Worm (Caenorhabditis elegans) whole organism, L2 larva: ENCODE results near the gene C18A3.7.
"Not testable (repeated sequence)": the region's sequence is repeated elsewhere in the genome, so short reads cannot be mapped to it uniquely, and the experiment has no call there.

Experiments
- F13H6.1 ChIP-seq: sonication (generic microtip); optimal IDR thresholded peaks from 2 replicates; lab custom pipeline; 2016; ENCODE audit warnings: missing genetic modification characterization, missing compliant biosample characterization
- Y55F3AM.14 ChIP-seq: fragments of 200-800 bp; sonication (Bioruptor generic); optimal IDR thresholded peaks from 2 replicates; lab custom pipeline; 2018; ENCODE audit warnings: mild to moderate bottlenecking, missing genetic modification characterization, missing compliant biosample characterization
- ZK546.5 ChIP-seq: sonication (generic microtip); optimal IDR thresholded peaks from 2 replicates; lab custom pipeline; 2017; ENCODE audit warnings: missing biosample characterization, missing genetic modification characterization
- ceh-16 ChIP-seq: fragments of 150-350 bp; optimal IDR thresholded peaks from 2 replicates; lab custom pipeline; 2014; ENCODE audit warnings: missing biosample characterization, missing genetic modification characterization
- ceh-82 ChIP-seq: fragments of 150-350 bp; optimal IDR thresholded peaks from 2 replicates; lab custom pipeline; 2014; ENCODE audit warnings: missing biosample characterization, missing genetic modification characterization
- crh-2 ChIP-seq: sonication (generic microtip); optimal IDR thresholded peaks from 2 replicates; lab custom pipeline; 2017; ENCODE audit warnings: missing biosample characterization, missing genetic modification characterization
- egl-27 ChIP-seq: sonication (generic microtip); optimal IDR thresholded peaks from 3 replicates; lab custom pipeline; 2017; ENCODE audit warnings: missing biosample characterization, missing genetic modification reagents, missing genetic modification characterization
- elt-1 ChIP-seq: fragments of 150-350 bp; optimal IDR thresholded peaks from 2 replicates; lab custom pipeline; 2014; ENCODE audit warnings: missing biosample characterization, missing genetic modification characterization
- fos-1 ChIP-seq: fragments of 150-350 bp; optimal IDR thresholded peaks from 2 replicates; lab custom pipeline; 2014; ENCODE audit warnings: missing biosample characterization, missing genetic modification characterization
- gmeb-1 ChIP-seq: fragments of 150-350 bp; optimal IDR thresholded peaks from 2 replicates; lab custom pipeline; 2014; ENCODE audit warnings: missing biosample characterization, missing genetic modification characterization
- lin-39 ChIP-seq: fragments of 150-350 bp; optimal IDR thresholded peaks from 2 replicates; lab custom pipeline; 2014; ENCODE audit warnings: missing biosample characterization, missing genetic modification reagents, missing genetic modification characterization
- mbf-1 ChIP-seq: sonication (generic microtip); optimal IDR thresholded peaks from 2 replicates; lab custom pipeline; 2017; ENCODE audit warnings: missing biosample characterization, missing genetic modification characterization
- mdl-1 ChIP-seq, 2 experiments: fragments of 150-350 bp in 1 of 2; sonication (generic microtip) in 1 of 2; optimal IDR thresholded peaks; 2 replicates each; lab custom pipeline; 2017; ENCODE audit warnings: missing biosample characterization in 2 of 2, missing genetic modification characterization in 2 of 2
- nhr-129 ChIP-seq: fragments of 150-350 bp; optimal IDR thresholded peaks from 2 replicates; lab custom pipeline; 2014; ENCODE audit warnings: missing biosample characterization, missing genetic modification characterization
- nhr-21 ChIP-seq: fragments of 150-350 bp; optimal IDR thresholded peaks from 2 replicates; lab custom pipeline; 2014; ENCODE audit warnings: missing biosample characterization, missing genetic modification characterization
- nhr-237 ChIP-seq: fragments of 150-350 bp; optimal IDR thresholded peaks from 2 replicates; lab custom pipeline; 2014; ENCODE audit warnings: missing biosample characterization, missing genetic modification characterization
- nhr-77 ChIP-seq: fragments of 150-350 bp; optimal IDR thresholded peaks from 2 replicates; lab custom pipeline; 2014; ENCODE audit warnings: missing biosample characterization, missing genetic modification characterization
- sem-4 ChIP-seq: fragments of 150-350 bp; optimal IDR thresholded peaks from 2 replicates; lab custom pipeline; 2014; ENCODE audit warnings: missing biosample characterization, missing genetic modification reagents, missing genetic modification characterization
- sma-3 ChIP-seq: sonication (generic microtip); optimal IDR thresholded peaks from 2 replicates; lab custom pipeline; 2016; ENCODE audit warnings: missing genetic modification reagents, missing genetic modification characterization, missing compliant biosample characterization
- sma-9 ChIP-seq, 2 experiments: fragments of 150-350 bp in 1 of 2; sonication (generic microtip) in 1 of 2; optimal IDR thresholded peaks; 2 replicates each; lab custom pipeline; 2014 to 2016; ENCODE audit warnings: missing genetic modification characterization in 2 of 2, mild to moderate bottlenecking in 1 of 2, missing biosample characterization in 1 of 2, missing compliant biosample characterization in 1 of 2, missing genetic modification reagents in 1 of 2, moderate library complexity in 1 of 2
- unc-62 ChIP-seq: fragments of 150-350 bp; optimal IDR thresholded peaks from 2 replicates; lab custom pipeline; 2014; ENCODE audit warnings: missing biosample characterization, missing genetic modification reagents, missing genetic modification characterization
- ztf-1 ChIP-seq: fragments of 200-800 bp; sonication (Bioruptor generic); conservative IDR thresholded peaks from 2 replicates; pipeline ENCODE4 v1.3.6; 2022; ENCODE audit warnings: missing genetic modification characterization, missing compliant biosample characterization

C18A3.7 gene

ce11 chrII:5765318-5765717 is 35.1 kb upstream of the C18A3.7 start, which contains the start of gene ifb-1:
Gene ifb-1, plus strand, starts transcription at chrII:5765618.
- no peak for TF ChIP-seq sma-9 (GFP tag; optimal IDR thresholded peaks at IDR 0.05; lab: Kevin White, UChicago)
- no peak for TF ChIP-seq sma-9 (tag; optimal IDR thresholded peaks at IDR 0.05; lab: Kevin White, UChicago)
- no peak for TF ChIP-seq nhr-237 (tag; lab: Kevin White, UChicago)
- no peak for TF ChIP-seq sem-4 (tag; lab: Kevin White, UChicago)
- no peak for TF ChIP-seq unc-62 (GFP tag; lab: Kevin White, UChicago)

ce11 chrII:5757656-5758055 is 27.4 kb upstream of the C18A3.7 start, which contains the start of the genes F10C1.3 and F10C1.23:
Gene F10C1.3, minus strand, starts transcription at chrII:5757756.
Gene F10C1.23, plus strand, starts transcription at chrII:5758040.
- not testable (repeated sequence) for TF ChIP-seq ztf-1 (GFP tag; lab: Robert Waterston, UW); sma-3 (GFP tag; lab: Kevin White, UChicago); nhr-77 (tag; lab: Kevin White, UChicago)
- TF ChIP-seq, all 48 proteins: peak for 0; not testable (repeated sequence) for 48

- TF ChIP-seq ZK546.5 (tag; lab: Kevin White, UChicago) = no peak
These were observed 23.9 kb upstream of the C18A3.7 start, which contains the start of gene F10C1.8 for ce11 chrII:5754168-5754567. Gene F10C1.8, plus strand, starts transcription at chrII:5754468.

ce11 chrII:5751353-5751752 is 21.1 kb upstream of the C18A3.7 start:
- TF ChIP-seq lin-39 (tag; lab: Kevin White, UChicago) (no peak), ZK546.5 (tag; lab: Kevin White, UChicago) (no peak), crh-2 (peak; percentile 10), sma-9 (GFP tag; optimal IDR thresholded peaks at IDR 0.05; lab: Kevin White, UChicago) (peak; percentile 16), sma-9 (tag; optimal IDR thresholded peaks at IDR 0.05; lab: Kevin White, UChicago) (no peak), mbf-1 (tag; lab: Kevin White, UChicago) (no peak), fos-1 (tag; lab: Kevin White, UChicago) (peak; percentile 76)

- TF ChIP-seq ceh-82 (tag; lab: Kevin White, UChicago) (no peak), elt-1 (no peak), crh-2 (peak; percentile 36), fos-1 (tag; lab: Kevin White, UChicago) (peak; percentile 81), nhr-21 (tag; lab: Kevin White, UChicago) (no peak)
These were observed 19.5 kb upstream of the C18A3.7 start, which contains the start of gene ifb-2 for ce11 chrII:5749733-5750238. Gene ifb-2, plus strand, starts transcription at chrII:5750188.

ce11 chrII:5748395-5748794 is 18.2 kb upstream of the C18A3.7 start:
- peak; percentile 13 for TF ChIP-seq gmeb-1 (tag; lab: Kevin White, UChicago)
- TF ChIP-seq sma-9 (GFP tag; optimal IDR thresholded peaks at IDR 0.05; lab: Kevin White, UChicago) = peak; percentile 45
- no peak for TF ChIP-seq sma-9 (tag; optimal IDR thresholded peaks at IDR 0.05; lab: Kevin White, UChicago)
- TF ChIP-seq fos-1 (tag; lab: Kevin White, UChicago) = peak; percentile 97
- no peak for TF ChIP-seq ztf-1 (GFP tag; lab: Robert Waterston, UW)
- peak; percentile 67 for TF ChIP-seq crh-2
- peak; percentile 28 for TF ChIP-seq F13H6.1 (tag; lab: Kevin White, UChicago)
- no peak for TF ChIP-seq sem-4 (tag; lab: Kevin White, UChicago)
- no peak for TF ChIP-seq mdl-1 (tag; optimal IDR thresholded peaks at IDR 0.05; lab: Kevin White, UChicago)

ce11 chrII:5747312-5747711 is 17.1 kb upstream of the C18A3.7 start:
- no peak for TF ChIP-seq nhr-129 (tag; lab: Kevin White, UChicago)
- TF ChIP-seq fos-1 (tag; lab: Kevin White, UChicago) = peak; percentile 82

ce11 chrII:5745088-5745487 is 14.8 kb upstream of the C18A3.7 start, which contains the start of gene F10C1.9:
Gene F10C1.9, minus strand, starts transcription at chrII:5745284.
- TF ChIP-seq nhr-129 (tag; lab: Kevin White, UChicago) (no peak), Y55F3AM.14 (GFP tag; lab: Kevin White, UChicago) (no peak), ceh-16 (tag; lab: Kevin White, UChicago) (no peak), elt-1 (no peak), sma-9 (GFP tag; optimal IDR thresholded peaks at IDR 0.05; lab: Kevin White, UChicago) (peak; percentile 3), sma-9 (tag; optimal IDR thresholded peaks at IDR 0.05; lab: Kevin White, UChicago) (no peak), egl-27 (tag; lab: Kevin White, UChicago) (no peak)
